Worm (Caenorhabditis elegans) whole organism, late embryonic: ENCODE results near the gene F32E10.9.

Source experiments
- C08G9.2 ChIP-seq: sonication (generic microtip); optimal IDR thresholded peaks from 2 replicates; lab custom pipeline; 2016; ENCODE audit warnings: mild to moderate bottlenecking, missing genetic modification characterization, moderate library complexity, missing compliant biosample characterization
- Y22D7AL.16 ChIP-seq: sonication (generic microtip); optimal IDR thresholded peaks from 2 replicates; lab custom pipeline; 2016; ENCODE audit warnings: missing genetic modification characterization, missing compliant biosample characterization
- ceh-45 ChIP-seq: fragments of 200-800 bp; sonication (Bioruptor generic); IDR thresholded peaks from 2 replicates; pipeline ENCODE4 v1.3.6; 2022; ENCODE audit warnings: missing genetic modification reagents, missing genetic modification characterization, missing compliant biosample characterization
- ceh-6 ChIP-seq: fragments of 200-800 bp; sonication (Bioruptor generic); optimal IDR thresholded peaks from 2 replicates; lab custom pipeline; 2018; ENCODE audit warnings: mild to moderate bottlenecking, missing genetic modification characterization, missing compliant biosample characterization
- dmd-4 ChIP-seq: sonication (generic microtip); optimal IDR thresholded peaks from 2 replicates; lab custom pipeline; 2016; ENCODE audit warnings: borderline replicate concordance, missing genetic modification characterization, missing compliant biosample characterization
- elt-2 ChIP-seq: sonication (generic microtip); optimal IDR thresholded peaks from 2 replicates; lab custom pipeline; 2016; ENCODE audit warnings: missing genetic modification reagents, missing genetic modification characterization, missing compliant biosample characterization
- fkh-10 ChIP-seq: fragments of 150-350 bp; optimal IDR thresholded peaks from 2 replicates; lab custom pipeline; 2014; ENCODE audit warnings: missing biosample characterization, missing genetic modification reagents, missing genetic modification characterization
- gmeb-2 ChIP-seq: sonication (generic microtip); optimal IDR thresholded peaks from 2 replicates; lab custom pipeline; 2016; ENCODE audit warnings: missing genetic modification characterization, inconsistent platforms, missing compliant biosample characterization
- nfya-1 ChIP-seq: sonication (generic microtip); optimal IDR thresholded peaks from 2 replicates; lab custom pipeline; 2017; ENCODE audit warnings: missing genetic modification characterization, mild to moderate bottlenecking, missing compliant biosample characterization, antibody characterized with exemption, moderate library complexity
- unc-55 ChIP-seq: sonication (generic microtip); optimal IDR thresholded peaks from 2 replicates; lab custom pipeline; 2017; ENCODE audit warnings: missing biosample characterization, missing genetic modification reagents, missing genetic modification characterization

DNA sequence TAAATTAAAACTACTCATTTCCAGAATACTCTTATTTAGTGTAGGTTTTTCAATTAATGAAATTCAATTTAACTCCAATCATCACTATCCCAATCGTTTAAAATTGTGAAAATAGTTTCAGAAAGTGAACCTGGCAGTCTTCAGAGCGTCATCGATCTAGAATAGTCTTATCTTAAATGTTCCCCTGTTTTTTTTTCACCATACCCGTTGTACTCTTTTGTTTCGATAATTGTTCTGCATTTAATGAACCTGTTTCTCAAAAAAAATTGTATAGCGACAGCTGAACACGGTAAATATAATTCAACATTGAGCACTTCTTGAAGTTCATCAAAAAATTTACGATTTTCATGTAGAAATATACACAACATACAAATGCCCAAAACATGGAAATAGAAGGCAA, 12.5 kb downstream of the F32E10.9 start:
- TF ChIP-seq ceh-45 (GFP tag; lab: Robert Waterston, UW) (no peak), Y22D7AL.16 (no peak), ceh-6 (GFP tag; lab: Kevin White, UChicago) (no peak), nfya-1 (no peak), elt-2 (tag; lab: Kevin White, UChicago) (no peak), dmd-4 (tag; lab: Kevin White, UChicago) (no peak), unc-55 (GFP tag; lab: Kevin White, UChicago) (no peak), C08G9.2 (tag; lab: Kevin White, UChicago) (no peak), gmeb-2 (tag; lab: Kevin White, UChicago) (no peak), fkh-10 (GFP tag; lab: Kevin White, UChicago) (no peak)
